Worm (Caenorhabditis elegans): ENCODE measurements around the gene set-26.

DNA sequence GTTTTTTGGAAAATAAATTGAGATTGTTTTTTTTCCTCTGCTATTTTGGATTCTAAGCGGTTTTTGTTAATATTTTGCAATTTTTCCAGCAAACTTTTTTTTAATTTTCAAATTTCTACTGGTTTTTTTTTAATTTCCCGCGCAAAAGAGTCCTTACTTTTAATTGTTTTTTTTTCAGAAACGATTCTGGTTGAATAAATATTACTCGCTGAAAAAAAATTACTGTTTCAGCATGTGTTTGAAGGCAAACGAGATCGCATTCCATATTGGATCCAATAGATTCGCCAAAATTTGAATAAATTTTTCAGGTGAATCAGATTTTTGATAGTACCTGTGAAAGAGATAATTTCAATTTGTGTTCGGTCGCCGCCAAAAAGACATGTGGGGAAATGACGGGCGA is 25.9 kb downstream of the set-26 start:
- TF ChIP-seq madf-8 (GFP tag; conservative IDR thresholded peaks at IDR 0.05) (no peak), efl-1 (GFP tag; optimal IDR thresholded peaks at IDR 0.05) (no peak), dpff-1 (tag; optimal IDR thresholded peaks at IDR 0.05) (no peak), nhr-90 (tag; optimal IDR thresholded peaks at IDR 0.05) (no peak), lsy-27 (tag; optimal IDR thresholded peaks at IDR 0.05; ENCODE audit: borderline replicate concordance, insufficient read depth) (no peak), ama-1 (optimal IDR thresholded peaks at IDR 0.05) (no peak), ama-1 (GFP tag; optimal IDR thresholded peaks at IDR 0.05) (no peak), egrh-3 (GFP tag; IDR thresholded peaks at IDR 0.05) (no peak), egl-44 (GFP tag; IDR thresholded peaks at IDR 0.05) (no peak), snpc-3.4 (tag; optimal IDR thresholded peaks at IDR 0.05) (no peak), pbrm-1 (GFP tag; IDR thresholded peaks at IDR 0.05) (no peak), unc-62 (GFP tag; optimal IDR thresholded peaks at IDR 0.05) (no peak)
